Worm (Caenorhabditis elegans): ENCODE results near the gene let-23.

DNA sequence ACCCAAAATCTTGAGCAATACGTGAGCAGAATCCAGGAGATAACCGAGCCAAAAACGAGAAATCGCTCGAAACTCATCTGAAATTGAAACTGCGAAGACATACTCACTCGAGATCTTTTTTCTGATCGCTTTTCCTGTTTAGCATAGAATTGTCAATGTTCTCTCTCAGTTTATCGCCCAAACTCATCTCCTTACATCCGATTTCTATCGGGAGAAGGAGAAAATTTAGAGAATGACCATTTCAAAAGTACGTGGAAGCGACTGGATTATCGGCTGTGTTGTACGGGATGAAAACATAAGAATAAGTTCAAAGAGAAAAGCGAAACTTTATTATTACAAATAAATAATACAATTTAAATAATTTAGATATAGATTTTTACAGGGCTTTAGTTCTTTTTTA, 24.5 kb upstream of the let-23 start, which contains the start of gene T23G7.2:
- TF ChIP-seq ama-1 (optimal IDR thresholded peaks at IDR 0.05) = no peak
- TF ChIP-seq spr-1 (tag; optimal IDR thresholded peaks at IDR 0.05) = no peak
- TF ChIP-seq nhr-77 (tag; optimal IDR thresholded peaks at IDR 0.05) = no peak
- TF ChIP-seq R02D3.7 (tag; optimal IDR thresholded peaks at IDR 0.05) = no peak
- TF ChIP-seq pha-4 (GFP tag; IDR thresholded peaks at IDR 0.05) = no peak
- TF ChIP-seq pha-4 (tag; optimal IDR thresholded peaks at IDR 0.05) = no peak
